Fruit fly (Drosophila melanogaster) whole organism, pupa: ENCODE results near the gene Phae1.
A peak's percentile ranks its signal among the peaks of the same experiment; 100 is the strongest.

ENCODE experiments used
- CG10348 ChIP-seq: fragments of 200-800 bp; sonication (Bioruptor generic); IDR thresholded peaks from 2 replicates; pipeline ENCODE4 v1.3.6; 2022; ENCODE audit warnings: missing biosample characterization, missing genetic modification characterization
- CG12605 ChIP-seq: fragments of 200-800 bp; sonication (Bioruptor generic); IDR thresholded peaks from 2 replicates; pipeline ENCODE4 v1.3.6; 2022; ENCODE audit warnings: missing biosample characterization, missing genetic modification characterization
- CG13204 ChIP-seq: fragments of 200-800 bp; sonication (Bioruptor generic); optimal IDR thresholded peaks from 2 replicates; lab custom pipeline; 2018; ENCODE audit warnings: missing biosample characterization, mild to moderate bottlenecking, missing genetic modification characterization, moderate library complexity
- CG14655 ChIP-seq: fragments of 200-800 bp; sonication (Bioruptor generic); optimal IDR thresholded peaks from 3 replicates; lab custom pipeline; 2017; ENCODE audit warnings: mild to moderate bottlenecking, missing biosample characterization, missing genetic modification reagents, missing genetic modification characterization
- CG15710 ChIP-seq: fragments of 200-800 bp; sonication (Bioruptor generic); optimal IDR thresholded peaks from 2 replicates; lab custom pipeline; 2018; ENCODE audit warnings: missing biosample characterization, mild to moderate bottlenecking, missing genetic modification characterization, moderate library complexity
- CG17806 ChIP-seq: fragments of 200-800 bp; sonication (Bioruptor generic); optimal IDR thresholded peaks from 2 replicates; lab custom pipeline; 2018; ENCODE audit warnings: missing biosample characterization, mild to moderate bottlenecking, missing genetic modification characterization, moderate library complexity
- CG32121 ChIP-seq: fragments of 200-800 bp; sonication (Bioruptor generic); IDR thresholded peaks from 2 replicates; pipeline ENCODE4 v1.3.6; 2022; ENCODE audit warnings: missing biosample characterization, missing genetic modification characterization
- CG34367 ChIP-seq: fragments of 200-800 bp; sonication (Bioruptor generic); optimal IDR thresholded peaks from 2 replicates; lab custom pipeline; 2018; ENCODE audit warnings: missing biosample characterization, mild to moderate bottlenecking, missing genetic modification characterization
- CG4496 ChIP-seq: fragments of 200-800 bp; sonication (Bioruptor generic); IDR thresholded peaks from 3 replicates; pipeline ENCODE4 v1.3.6; 2022; ENCODE audit warnings: missing biosample characterization, missing genetic modification characterization
- CG8159 ChIP-seq: fragments of 200-800 bp; sonication (Bioruptor generic); optimal IDR thresholded peaks from 3 replicates; lab custom pipeline; 2018; ENCODE audit warnings: missing biosample characterization, mild to moderate bottlenecking, missing genetic modification characterization, moderate library complexity
- CG8301 ChIP-seq: fragments of 200-800 bp; sonication (Bioruptor generic); optimal IDR thresholded peaks from 2 replicates; lab custom pipeline; 2018; ENCODE audit warnings: missing biosample characterization, mild to moderate bottlenecking, missing genetic modification characterization
- CG9948 ChIP-seq: fragments of 200-800 bp; sonication (Bioruptor generic); optimal IDR thresholded peaks from 2 replicates; lab custom pipeline; 2018; ENCODE audit warnings: missing biosample characterization, mild to moderate bottlenecking, missing genetic modification characterization, moderate library complexity
- D1 ChIP-seq: fragments of 200-800 bp; sonication (Bioruptor generic); optimal IDR thresholded peaks from 2 replicates; lab custom pipeline; 2018; ENCODE audit warnings: missing biosample characterization, mild to moderate bottlenecking, missing genetic modification characterization, moderate library complexity
- EcR ChIP-seq: fragments of 200-800 bp; sonication (Bioruptor generic); optimal IDR thresholded peaks from 3 replicates; lab custom pipeline; 2019; ENCODE audit warnings: missing biosample characterization, missing genetic modification characterization, mild to moderate bottlenecking, moderate library complexity, missing genetic modification reagents
- Ets98B ChIP-seq: fragments of 200-800 bp; sonication (Bioruptor generic); IDR thresholded peaks from 2 replicates; pipeline ENCODE4 v1.3.6; 2022; ENCODE audit warnings: missing biosample characterization, missing genetic modification characterization
- Pif1A ChIP-seq: fragments of 200-800 bp; sonication (Bioruptor generic); optimal IDR thresholded peaks from 3 replicates; lab custom pipeline; 2016; ENCODE audit warnings: missing biosample characterization, missing genetic modification characterization
- Pif1B ChIP-seq: fragments of 200-800 bp; sonication (Bioruptor generic); optimal IDR thresholded peaks from 3 replicates; lab custom pipeline; 2016; ENCODE audit warnings: missing biosample characterization, missing genetic modification characterization
- Snoo ChIP-seq: fragments of 200-800 bp; sonication (Bioruptor generic); optimal IDR thresholded peaks from 3 replicates; lab custom pipeline; 2017; ENCODE audit warnings: missing biosample characterization, mild to moderate bottlenecking, missing genetic modification characterization, inconsistent platforms
- fd96Ca ChIP-seq: fragments of 200-800 bp; sonication (Bioruptor generic); IDR thresholded peaks from 3 replicates; pipeline ENCODE4 v1.3.6; 2022; ENCODE audit warnings: missing biosample characterization, missing genetic modification characterization
- gl ChIP-seq: fragments of 200-800 bp; sonication (Bioruptor generic); optimal IDR thresholded peaks from 2 replicates; lab custom pipeline; 2018; ENCODE audit warnings: missing biosample characterization, mild to moderate bottlenecking, missing genetic modification characterization
- rn ChIP-seq: fragments of 200-800 bp; sonication (Bioruptor generic); IDR thresholded peaks from 2 replicates; pipeline ENCODE4 v1.3.6; 2022; ENCODE audit warnings: missing biosample characterization, missing genetic modification characterization

Gene Phae1

DNA sequence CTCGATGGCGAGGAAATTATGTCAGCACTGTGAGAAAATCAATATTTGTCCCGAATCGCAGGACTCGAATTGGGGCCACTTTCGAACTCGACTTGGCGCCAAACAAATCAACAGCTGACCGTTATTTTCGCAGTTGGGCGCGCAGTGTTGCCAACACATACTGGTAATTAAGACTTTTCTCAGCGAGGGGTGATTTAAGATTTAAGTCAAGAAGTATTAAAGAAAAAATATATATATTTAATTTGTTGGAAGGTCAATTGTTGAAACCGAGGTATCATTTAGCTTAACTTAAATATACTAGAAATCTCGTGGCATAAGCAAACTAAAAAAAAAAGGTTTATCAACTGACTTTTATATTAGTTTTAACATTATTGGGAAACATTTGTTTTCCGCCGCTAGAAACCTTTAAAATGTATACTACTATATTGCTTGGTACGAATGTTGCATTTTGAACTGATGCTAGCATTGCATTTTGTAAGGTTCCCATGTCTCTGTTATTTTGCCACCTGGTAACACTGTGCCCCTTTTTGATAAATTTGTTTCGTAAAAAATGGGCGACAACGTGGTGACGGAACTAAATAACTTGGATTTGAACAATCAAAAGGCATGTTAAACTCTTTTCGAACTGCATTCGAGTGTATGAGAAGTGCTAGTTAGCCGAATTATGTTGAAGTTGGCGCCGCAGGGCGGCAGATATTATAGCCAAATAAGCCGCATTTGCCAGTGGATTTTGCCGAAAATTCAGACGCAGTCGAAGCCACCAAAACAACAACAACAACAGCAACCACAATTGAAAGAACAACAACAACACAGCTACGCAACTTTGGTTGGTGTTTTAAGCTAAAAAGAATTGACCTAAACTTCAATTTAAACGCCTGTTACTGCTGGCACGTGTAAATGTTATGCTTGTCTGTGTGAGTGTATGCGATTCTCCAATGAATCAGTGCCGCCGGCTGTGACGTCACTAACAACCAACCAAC, 5.7 kb upstream of the Phae1 start, which contains the start of the genes Patsas and ThrRS:
Gene Patsas, minus strand, starts transcription at position 55 of the 980 bp plus-strand sequence.
Gene ThrRS, plus strand, starts transcription at position 521 of the 980 bp plus-strand sequence.
- peak; percentile 65 for TF ChIP-seq rn (GFP tag; lab: Robert Waterston, UW)
- TF ChIP-seq Pif1A (GFP tag; lab: Kevin White, UChicago): no peak
- peak; percentile 38; the same call in 2 of the 3 replicates for TF ChIP-seq fd96Ca
- TF ChIP-seq CG12605 (GFP tag; lab: Robert Waterston, UW): peak; percentile 71
- no peak for TF ChIP-seq EcR
- TF ChIP-seq Ets98B: peak; percentile 87
- peak; percentile 60 for TF ChIP-seq CG10348 (GFP tag; lab: Robert Waterston, UW)
- TF ChIP-seq Snoo (tag; lab: Kevin White, UChicago): peak; percentile 76
- TF ChIP-seq CG9948 (tag; lab: Kevin White, UChicago): peak; percentile 80
- peak; percentile 92 for TF ChIP-seq CG4496
- TF ChIP-seq CG13204: no peak
- TF ChIP-seq CG32121: peak; percentile 80; the same call in 1 of the 2 replicates
- no peak for TF ChIP-seq CG14655 (GFP tag; lab: Kevin White, UChicago)
- TF ChIP-seq Pif1B (GFP tag; lab: Kevin White, UChicago): no peak
- peak; percentile 74 for TF ChIP-seq CG34367 (tag; lab: Kevin White, UChicago)
- TF ChIP-seq CG8301 (tag; lab: Kevin White, UChicago): peak; percentile 73
- no peak for TF ChIP-seq D1 (tag; lab: Kevin White, UChicago)
- TF ChIP-seq CG15710 (tag; lab: Kevin White, UChicago): peak; percentile 80
- TF ChIP-seq CG8159 (tag; lab: Kevin White, UChicago): peak; percentile 82
- TF ChIP-seq CG17806: peak; percentile 81
- TF ChIP-seq gl (tag; lab: Kevin White, UChicago): no peak

- TF ChIP-seq CG17806 (no peak), D1 (tag; lab: Kevin White, UChicago) (no peak), CG15710 (tag; lab: Kevin White, UChicago) (no peak), Pif1B (GFP tag; lab: Kevin White, UChicago) (no peak), CG13204 (no peak), CG9948 (tag; lab: Kevin White, UChicago) (no peak), Pif1A (GFP tag; lab: Kevin White, UChicago) (no peak), fd96Ca (no peak), CG12605 (GFP tag; lab: Robert Waterston, UW) (no peak), CG8301 (tag; lab: Kevin White, UChicago) (no peak), Snoo (tag; lab: Kevin White, UChicago) (no peak), CG14655 (GFP tag; lab: Kevin White, UChicago) (no peak), CG8159 (tag; lab: Kevin White, UChicago) (no peak), Ets98B (no peak), CG34367 (tag; lab: Kevin White, UChicago) (no peak)
- TF ChIP-seq, all 21 proteins: peak for 0
These were observed 2.1 kb upstream of the Phae1 start for dm6 chr2L:12107087-12107486.

dm6 chr2L:12110810-12111209, 1.6 kb downstream of the Phae1 start, which contains the start of gene Phae2:
TSS of gene Phae2 (plus strand) at chr2L:12111110.
- no peak for TF ChIP-seq EcR
- no peak for TF ChIP-seq CG8301 (tag; lab: Kevin White, UChicago)
- TF ChIP-seq CG34367 (tag; lab: Kevin White, UChicago): no peak
- TF ChIP-seq CG9948 (tag; lab: Kevin White, UChicago): no peak

dm6 chr2L:12112943-12113557, 3.8 kb downstream of the Phae1 start:
- TF ChIP-seq Snoo (tag; lab: Kevin White, UChicago) (peak; percentile 26), CG8159 (tag; lab: Kevin White, UChicago) (peak; percentile 28), EcR (no peak)
- TF ChIP-seq, all 21 proteins: peak for 2

DNA sequence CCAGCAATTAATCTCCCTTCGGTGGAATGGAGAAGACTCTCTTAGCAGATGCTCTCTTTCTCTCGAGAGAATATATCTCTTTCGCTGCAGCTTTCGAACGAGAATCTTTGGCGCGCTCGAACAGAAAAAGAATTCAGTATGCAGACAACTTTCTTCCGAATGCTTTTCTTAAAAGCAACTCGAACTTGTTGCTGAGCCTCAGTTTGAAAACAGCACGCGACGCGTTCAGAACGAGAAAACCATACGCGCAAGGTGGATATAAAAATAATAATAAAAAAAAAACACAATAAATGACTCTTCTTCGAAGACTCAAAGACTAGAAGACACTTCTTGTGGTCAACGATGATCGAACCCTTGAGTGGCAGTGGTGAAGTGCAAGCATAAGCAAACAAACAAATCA, 4.9 kb downstream of the Phae1 start, which contains the start of gene CG17211:
Gene CG17211, plus strand, starts transcription at position 202 of the 400 bp plus-strand sequence.
- TF ChIP-seq rn (GFP tag; lab: Robert Waterston, UW): no peak
- no peak for TF ChIP-seq Snoo (tag; lab: Kevin White, UChicago)

- TF ChIP-seq CG8301 (tag; lab: Kevin White, UChicago) (peak; percentile 23), CG14655 (GFP tag; lab: Kevin White, UChicago) (peak; percentile 53), CG15710 (tag; lab: Kevin White, UChicago) (no peak)
These were observed 6.6 kb downstream of the Phae1 start for dm6 chr2L:12115809-12116208.
